Comparison of ENCODE assay signal across 1 fruit fly cellular context in genomic region chrX:9993427-9994218, dm6.
A peak's percentile ranks its signal among the peaks of the same experiment; 100 is the strongest.
TF ChIP-seq lines count a peak whose summit lies in the region.

No protein-coding gene starts in this region.

TF ChIP-seq in whole organism, embryonic, 481 proteins besides CTCF, POLR2A, EP300 and RAD21 (continued from another document):
- TF ChIP-seq CG17186 (GFP tag; optimal IDR thresholded peaks at IDR 0.05; lab: Kevin White, UChicago) = no peak
- no peak for TF ChIP-seq CG7786 (GFP tag; optimal IDR thresholded peaks at IDR 0.05; lab: Kevin White, UChicago)
- TF ChIP-seq CG17612 (GFP tag; IDR thresholded peaks at IDR 0.05; lab: Robert Waterston, UW) = no peak
- TF ChIP-seq sna (GFP tag; IDR thresholded peaks at IDR 0.05; lab: Robert Waterston, UW; ENCODE audit: partially characterized antibody) = no peak
- TF ChIP-seq peb (GFP tag; IDR thresholded peaks at IDR 0.05; lab: Robert Waterston, UW) = no peak
- no peak for TF ChIP-seq CG11398 (GFP tag; optimal IDR thresholded peaks at IDR 0.05; lab: Kevin White, UChicago)
- no peak for TF ChIP-seq CG15601 (tag; optimal IDR thresholded peaks at IDR 0.05; lab: Kevin White, UChicago)
- TF ChIP-seq gsb (GFP tag; IDR thresholded peaks at IDR 0.05; lab: Robert Waterston, UW) = no peak
- no peak for TF ChIP-seq Doc2 (GFP tag; IDR thresholded peaks at IDR 0.05; lab: Robert Waterston, UW)
- TF ChIP-seq prd (optimal IDR thresholded peaks at IDR 0.05; lab: Kevin White, UChicago) = no peak
- TF ChIP-seq prd (GFP tag; IDR thresholded peaks at IDR 0.05; lab: Robert Waterston, UW) = no peak
- no peak for TF ChIP-seq gce (GFP tag; IDR thresholded peaks at IDR 0.05; lab: Robert Waterston, UW)
- no peak for TF ChIP-seq gcm2 (GFP tag; optimal IDR thresholded peaks at IDR 0.05; lab: Kevin White, UChicago)
- TF ChIP-seq CG1529 (GFP tag; optimal IDR thresholded peaks at IDR 0.05; lab: Kevin White, UChicago) = no peak
- no peak for TF ChIP-seq ci (GFP tag; IDR thresholded peaks at IDR 0.05; lab: Robert Waterston, UW)
- no peak for TF ChIP-seq z (GFP tag; IDR thresholded peaks at IDR 0.05; lab: Robert Waterston, UW)
- TF ChIP-seq CG6254 (GFP tag; optimal IDR thresholded peaks at IDR 0.05; lab: Kevin White, UChicago) = no peak
- TF ChIP-seq HHEX (GFP tag; optimal IDR thresholded peaks at IDR 0.05; lab: Kevin White, UChicago) = no peak
- no peak for TF ChIP-seq Med (GFP tag; lab: Kevin White, UChicago)
- TF ChIP-seq Oaz (GFP tag; IDR thresholded peaks at IDR 0.05; lab: Robert Waterston, UW) = no peak
- TF ChIP-seq wor (GFP tag; IDR thresholded peaks at IDR 0.05; lab: Robert Waterston, UW) = no peak
- no peak for TF ChIP-seq disco-r (GFP tag; optimal IDR thresholded peaks at IDR 0.05; lab: Kevin White, UChicago)
- peak; percentile 47 for TF ChIP-seq CG2120 (GFP tag; optimal IDR thresholded peaks at IDR 0.05; lab: Kevin White, UChicago)
- TF ChIP-seq cg (GFP tag; optimal IDR thresholded peaks at IDR 0.05; lab: Kevin White, UChicago) = no peak
- no peak for TF ChIP-seq cato (GFP tag; optimal IDR thresholded peaks at IDR 0.05; lab: Kevin White, UChicago; ENCODE audit: borderline replicate concordance)
- TF ChIP-seq gt (GFP tag; IDR thresholded peaks at IDR 0.05; lab: Robert Waterston, UW) = no peak
- TF ChIP-seq CG30431 (GFP tag; optimal IDR thresholded peaks at IDR 0.05; lab: Kevin White, UChicago) = no peak
- 0 out of 2 replicates have a peak, but pooled peaks have one; percentile 22 for TF ChIP-seq esg (GFP tag; conservative IDR thresholded peaks at IDR 0.05; lab: Robert Waterston, UW)
- TF ChIP-seq D (optimal IDR thresholded peaks at IDR 0.05; lab: Kevin White, UChicago) = no peak
- no peak for TF ChIP-seq D (GFP tag; optimal IDR thresholded peaks at IDR 0.05; lab: Kevin White, UChicago)
- no peak for TF ChIP-seq CG6854 (GFP tag; optimal IDR thresholded peaks at IDR 0.05; lab: Kevin White, UChicago)
- no peak for TF ChIP-seq CG11456 (GFP tag; IDR thresholded peaks at IDR 0.05; lab: Robert Waterston, UW)
- no peak for TF ChIP-seq Abd-B (GFP tag; optimal IDR thresholded peaks at IDR 0.05; lab: Kevin White, UChicago)
- TF ChIP-seq nerfin-1 (tag; optimal IDR thresholded peaks at IDR 0.05; lab: Kevin White, UChicago) = no peak
- TF ChIP-seq tna (GFP tag; IDR thresholded peaks at IDR 0.05; lab: Robert Waterston, UW; ENCODE audit: partially characterized antibody) = no peak
- no peak for TF ChIP-seq CG3407 (GFP tag; optimal IDR thresholded peaks at IDR 0.05; lab: Kevin White, UChicago)
- TF ChIP-seq phol (tag; optimal IDR thresholded peaks at IDR 0.05; lab: Kevin White, UChicago) = no peak
- no peak for TF ChIP-seq pb (GFP tag; optimal IDR thresholded peaks at IDR 0.05; lab: Kevin White, UChicago)
- no peak for TF ChIP-seq Spps (tag; optimal IDR thresholded peaks at IDR 0.05; lab: Kevin White, UChicago)
- no peak for TF ChIP-seq Fer3 (tag; optimal IDR thresholded peaks at IDR 0.05; lab: Kevin White, UChicago)
- 0 out of 3 replicates have a peak, but pooled peaks have one; percentile 15 for TF ChIP-seq ase (GFP tag; IDR thresholded peaks at IDR 0.05; lab: Robert Waterston, UW)
- no peak for TF ChIP-seq Dip2 (GFP tag; IDR thresholded peaks at IDR 0.05; lab: Robert Waterston, UW)
- TF ChIP-seq da (GFP tag; optimal IDR thresholded peaks at IDR 0.05; lab: Kevin White, UChicago) = no peak
- TF ChIP-seq ATbp (GFP tag; optimal IDR thresholded peaks at IDR 0.05; lab: Kevin White, UChicago) = no peak
- peak; percentile 48; the same call in 1 of the 2 replicates for TF ChIP-seq CG14014 (GFP tag; IDR thresholded peaks at IDR 0.05; lab: Robert Waterston, UW)
- peak; percentile 35 for TF ChIP-seq CG2678 (tag; optimal IDR thresholded peaks at IDR 0.05; lab: Kevin White, UChicago)
- TF ChIP-seq gem (tag; optimal IDR thresholded peaks at IDR 0.05; lab: Kevin White, UChicago) = peak; percentile 41
- TF ChIP-seq CG1233 (GFP tag; optimal IDR thresholded peaks at IDR 0.05; lab: Kevin White, UChicago) = no peak
- no peak for TF ChIP-seq sens (GFP tag; lab: Kevin White, UChicago)
- TF ChIP-seq gro (GFP tag; optimal IDR thresholded peaks at IDR 0.05; lab: Kevin White, UChicago) = peak; percentile 29
- TF ChIP-seq croc (GFP tag; conservative IDR thresholded peaks at IDR 0.05; lab: Robert Waterston, UW) = no peak
- TF ChIP-seq CG18262 (tag; optimal IDR thresholded peaks at IDR 0.05; lab: Kevin White, UChicago) = no peak
- TF ChIP-seq lab (GFP tag; optimal IDR thresholded peaks at IDR 0.05; lab: Kevin White, UChicago) = no peak
- TF ChIP-seq CG8944 (GFP tag; optimal IDR thresholded peaks at IDR 0.05; lab: Kevin White, UChicago) = no peak
- TF ChIP-seq CG5245 (GFP tag; optimal IDR thresholded peaks at IDR 0.05; lab: Kevin White, UChicago) = no peak
- TF ChIP-seq CG2875 (GFP tag; optimal IDR thresholded peaks at IDR 0.05; lab: Kevin White, UChicago) = no peak
- no peak for TF ChIP-seq CG10147 (GFP tag; optimal IDR thresholded peaks at IDR 0.05; lab: Kevin White, UChicago)
- TF ChIP-seq CG32772 (GFP tag; IDR thresholded peaks at IDR 0.05; lab: Robert Waterston, UW) = no peak
- TF ChIP-seq mld (GFP tag; IDR thresholded peaks at IDR 0.05; lab: Robert Waterston, UW; ENCODE audit: partially characterized antibody) = no peak
- TF ChIP-seq Sin3A (optimal IDR thresholded peaks at IDR 0.05; lab: Kevin White, UChicago) = no peak
- TF ChIP-seq Ada2b (GFP tag; IDR thresholded peaks at IDR 0.05; lab: Robert Waterston, UW) = no peak
- TF ChIP-seq CG31224 (GFP tag; IDR thresholded peaks at IDR 0.05; lab: Robert Waterston, UW) = no peak
- TF ChIP-seq fd102C (GFP tag; optimal IDR thresholded peaks at IDR 0.05; lab: Kevin White, UChicago) = no peak
- no peak for TF ChIP-seq Ssrp (tag; optimal IDR thresholded peaks at IDR 0.05; lab: Kevin White, UChicago)
- TF ChIP-seq NC2α (GFP tag; optimal IDR thresholded peaks at IDR 0.05; lab: Kevin White, UChicago) = no peak
- no peak for TF ChIP-seq Myb (GFP tag; optimal IDR thresholded peaks at IDR 0.05; lab: Kevin White, UChicago)
- peak; percentile 9 for TF ChIP-seq CG18599 (GFP tag; optimal IDR thresholded peaks at IDR 0.05; lab: Kevin White, UChicago)
- no peak for TF ChIP-seq ERR (GFP tag; optimal IDR thresholded peaks at IDR 0.05; lab: Kevin White, UChicago)
- TF ChIP-seq CG1603 (tag; optimal IDR thresholded peaks at IDR 0.05; lab: Kevin White, UChicago) = peak; percentile 9
- no peak for TF ChIP-seq pfk (GFP tag; optimal IDR thresholded peaks at IDR 0.05; lab: Kevin White, UChicago)
- no peak for TF ChIP-seq ap (GFP tag; IDR thresholded peaks at IDR 0.05; lab: Robert Waterston, UW)
- TF ChIP-seq CG15479 (GFP tag; optimal IDR thresholded peaks at IDR 0.05; lab: Kevin White, UChicago) = no peak
- TF ChIP-seq insv (GFP tag; optimal IDR thresholded peaks at IDR 0.05; lab: Kevin White, UChicago) = no peak
- no peak for TF ChIP-seq Asciz (GFP tag; optimal IDR thresholded peaks at IDR 0.05; lab: Kevin White, UChicago)
TF ChIP-seq in whole organism, embryonic: peak in this region for 44.
